Worm (Caenorhabditis elegans): ENCODE measurements around the gene Y51H4A.935.
A peak's percentile ranks its signal among the peaks of the same experiment; 100 is the strongest.

Y51H4A.935 gene

DNA sequence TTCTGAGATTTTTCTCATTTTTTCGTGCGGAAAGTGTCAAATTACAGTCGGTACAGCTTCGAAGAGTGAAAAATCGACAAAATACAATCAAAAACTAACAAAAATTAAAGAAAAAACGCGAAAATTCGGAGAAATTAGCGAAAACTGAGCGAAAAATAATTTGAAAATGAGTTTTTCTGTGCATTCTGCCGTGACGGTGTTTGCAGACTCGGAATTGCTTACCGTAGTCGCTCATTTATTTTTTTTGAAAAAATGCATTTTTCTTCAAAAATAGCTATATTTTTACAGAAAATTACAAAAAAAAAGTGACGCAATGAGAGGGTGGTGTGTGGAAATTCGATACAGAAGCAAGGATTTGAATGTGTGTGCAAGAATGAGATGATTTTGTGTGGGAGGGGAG lies 4.0 kb downstream of the Y51H4A.935 start:
- TF ChIP-seq lsy-2 (tag; optimal IDR thresholded peaks at IDR 0.05) (peak; percentile 19), unc-62 (GFP tag; optimal IDR thresholded peaks at IDR 0.05) (no peak), elt-3 (tag; optimal IDR thresholded peaks at IDR 0.05) (no peak)

DNA sequence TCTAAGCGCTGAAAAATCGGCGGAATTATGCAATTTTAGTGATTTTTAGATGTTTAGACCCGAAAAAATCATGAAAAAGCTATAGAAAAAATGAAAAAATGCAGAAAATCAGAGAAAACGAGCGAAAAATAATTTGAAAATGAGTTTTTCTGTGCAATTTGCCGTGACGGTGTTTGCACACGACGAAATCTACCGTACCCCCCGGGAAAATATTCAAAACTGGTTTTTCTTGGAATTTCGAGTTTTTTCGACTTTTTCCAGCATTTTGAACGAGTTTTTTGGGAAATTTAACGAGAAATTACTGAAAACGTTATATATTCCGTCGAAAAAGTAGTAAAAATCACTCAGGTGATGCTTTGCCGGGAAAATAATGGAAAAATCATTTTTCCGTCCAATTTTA lies 4.6 kb downstream of the Y51H4A.935 start:
- no peak for TF ChIP-seq tbx-8 (GFP tag; optimal IDR thresholded peaks at IDR 0.05)
- TF ChIP-seq cnd-1 (tag; optimal IDR thresholded peaks at IDR 0.05), result no peak
- no peak for TF ChIP-seq snpc-4 (tag; optimal IDR thresholded peaks at IDR 0.05)
- no peak for TF ChIP-seq mab-5 (tag; optimal IDR thresholded peaks at IDR 0.05)
- no peak for TF ChIP-seq ham-2 (GFP tag; optimal IDR thresholded peaks at IDR 0.05)
- TF ChIP-seq lin-32 (GFP tag; optimal IDR thresholded peaks at IDR 0.05), result no peak
- no peak for TF ChIP-seq flh-1 (GFP tag; optimal IDR thresholded peaks at IDR 0.05)
- TF ChIP-seq nhr-2 (tag; optimal IDR thresholded peaks at IDR 0.05), result no peak
- no peak for TF ChIP-seq ceh-43 (GFP tag; optimal IDR thresholded peaks at IDR 0.05)
- TF ChIP-seq lsy-2 (tag; optimal IDR thresholded peaks at IDR 0.05), result no peak
- no peak for TF ChIP-seq M03D4.4 (tag; optimal IDR thresholded peaks at IDR 0.05)
- no peak for TF ChIP-seq unc-39 (tag; optimal IDR thresholded peaks at IDR 0.05)
- no peak for TF ChIP-seq elt-1 (tag; optimal IDR thresholded peaks at IDR 0.05; ENCODE audit: borderline replicate concordance, insufficient read depth)
- no peak for TF ChIP-seq ceh-83 (GFP tag; optimal IDR thresholded peaks at IDR 0.05)
- no peak for TF ChIP-seq bed-3 (GFP tag; optimal IDR thresholded peaks at IDR 0.05)
- TF ChIP-seq mep-1 (tag; optimal IDR thresholded peaks at IDR 0.05), result no peak
- no peak for TF ChIP-seq nhr-237 (tag; optimal IDR thresholded peaks at IDR 0.05)
- TF ChIP-seq unc-62 (GFP tag; optimal IDR thresholded peaks at IDR 0.05), result no peak

DNA sequence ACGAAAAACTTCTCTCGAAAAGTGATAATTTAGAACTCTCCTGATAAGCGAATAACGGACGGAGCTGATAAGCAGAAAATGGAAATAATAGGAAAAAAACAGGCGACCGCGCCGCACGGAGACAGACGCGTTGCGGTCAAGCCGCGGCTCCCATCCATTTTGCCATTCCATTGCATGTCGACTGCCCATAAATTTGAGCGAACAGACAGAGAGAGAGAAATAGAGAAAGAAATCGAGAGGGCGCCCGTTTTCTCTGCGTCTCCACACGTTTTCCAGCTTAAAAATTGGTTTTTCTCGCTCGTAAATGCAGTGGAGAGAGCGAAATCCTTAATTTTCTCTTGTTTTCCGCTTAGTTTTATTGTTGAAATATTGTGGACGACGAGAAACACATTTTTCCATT lies 5.2 kb downstream of the Y51H4A.935 start:
- TF ChIP-seq mab-5 (tag; optimal IDR thresholded peaks at IDR 0.05) (no peak), unc-120 (tag; optimal IDR thresholded peaks at IDR 0.05; ENCODE audit: poor library complexity, severe bottlenecking) (peak; percentile 15), unc-62 (GFP tag; optimal IDR thresholded peaks at IDR 0.05) (peak; percentile 36), ces-1 (GFP tag; optimal IDR thresholded peaks at IDR 0.05) (peak; percentile 82), pha-4 (tag; optimal IDR thresholded peaks at IDR 0.05) (peak; percentile 16)

DNA sequence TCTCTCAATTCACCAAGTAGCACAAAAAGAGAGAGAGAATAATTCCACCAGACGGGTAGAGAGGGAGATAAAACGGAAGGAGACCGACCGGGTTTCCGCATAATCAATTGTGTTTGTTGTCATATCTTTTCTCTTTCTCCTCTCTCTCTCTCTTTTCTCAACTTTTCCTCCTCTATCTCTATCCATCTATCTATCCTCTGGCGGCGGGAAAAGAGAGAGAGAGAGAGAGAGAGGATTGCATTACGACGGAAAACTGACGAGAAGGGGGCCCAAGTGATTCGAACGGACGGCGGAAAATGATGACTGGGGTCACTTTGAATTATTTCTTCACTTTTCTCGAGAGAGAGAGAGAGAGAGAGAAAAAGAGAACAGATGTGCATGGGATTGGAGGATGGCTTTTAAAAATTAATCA lies 9.0 kb downstream of the Y51H4A.935 start:
- TF ChIP-seq mab-5 (tag; optimal IDR thresholded peaks at IDR 0.05) (peak; percentile 70), ceh-83 (GFP tag; optimal IDR thresholded peaks at IDR 0.05) (no peak), elt-3 (tag; optimal IDR thresholded peaks at IDR 0.05) (no peak), lin-32 (GFP tag; optimal IDR thresholded peaks at IDR 0.05) (no peak), nhr-2 (tag; optimal IDR thresholded peaks at IDR 0.05) (no peak), drap-1 (GFP tag; optimal IDR thresholded peaks at IDR 0.05) (no peak), ham-2 (GFP tag; optimal IDR thresholded peaks at IDR 0.05) (peak; percentile 39), ceh-43 (GFP tag; optimal IDR thresholded peaks at IDR 0.05) (no peak), cnd-1 (tag; optimal IDR thresholded peaks at IDR 0.05) (no peak), flh-1 (GFP tag; optimal IDR thresholded peaks at IDR 0.05) (no peak), ceh-39 (tag; optimal IDR thresholded peaks at IDR 0.05) (peak; percentile 1), tbx-8 (GFP tag; optimal IDR thresholded peaks at IDR 0.05) (no peak), ces-1 (GFP tag; optimal IDR thresholded peaks at IDR 0.05) (peak; percentile 96), pha-4 (tag; optimal IDR thresholded peaks at IDR 0.05) (peak; percentile 27), blmp-1 (tag; optimal IDR thresholded peaks at IDR 0.05) (peak; percentile 17), M03D4.4 (tag; optimal IDR thresholded peaks at IDR 0.05) (peak; percentile 68), sptf-1 (tag; optimal IDR thresholded peaks at IDR 0.05) (peak; percentile 49), nhr-28 (tag; optimal IDR thresholded peaks at IDR 0.05) (no peak), bed-3 (GFP tag; optimal IDR thresholded peaks at IDR 0.05) (no peak), mls-2 (tag; optimal IDR thresholded peaks at IDR 0.05) (peak; percentile 44), sem-2 (GFP tag; optimal IDR thresholded peaks at IDR 0.05) (no peak), unc-120 (tag; optimal IDR thresholded peaks at IDR 0.05; ENCODE audit: poor library complexity, severe bottlenecking) (peak; percentile 91), unc-62 (GFP tag; optimal IDR thresholded peaks at IDR 0.05) (peak; percentile 97), ztf-11 (tag; optimal IDR thresholded peaks at IDR 0.05) (no peak), nhr-12 (tag; optimal IDR thresholded peaks at IDR 0.05) (no peak), lin-13 (tag; optimal IDR thresholded peaks at IDR 0.05) (no peak), snpc-4 (tag; optimal IDR thresholded peaks at IDR 0.05) (no peak), hlh-1 (tag; optimal IDR thresholded peaks at IDR 0.05) (peak; percentile 30), zip-8 (tag; optimal IDR thresholded peaks at IDR 0.05) (no peak), nhr-76 (tag; optimal IDR thresholded peaks at IDR 0.05) (no peak), unc-39 (tag; optimal IDR thresholded peaks at IDR 0.05) (no peak), mep-1 (tag; optimal IDR thresholded peaks at IDR 0.05) (no peak), elt-1 (tag; optimal IDR thresholded peaks at IDR 0.05; ENCODE audit: borderline replicate concordance, insufficient read depth) (peak; percentile 73), lsy-2 (tag; optimal IDR thresholded peaks at IDR 0.05) (peak; percentile 13), nhr-237 (tag; optimal IDR thresholded peaks at IDR 0.05) (peak; percentile 67)
